Worm (Caenorhabditis elegans) whole organism, L4/young adult: ENCODE measurements around the gene tbb-2.

Experiments used
- W03F9.2 ChIP-seq: fragments of 150-350 bp; optimal IDR thresholded peaks from 2 replicates; lab custom pipeline; 2014; ENCODE audit warnings: missing biosample characterization, missing genetic modification characterization
- dao-5 ChIP-seq: sonication (generic microtip); optimal IDR thresholded peaks from 2 replicates; lab custom pipeline; 2016; ENCODE audit warnings: missing genotype, missing genetic modification characterization, moderate library complexity, missing compliant biosample characterization
- him-1 ChIP-seq: sonication (generic microtip); optimal IDR thresholded peaks from 2 replicates; lab custom pipeline; 2016; ENCODE audit warnings: missing genotype, missing genetic modification reagents, missing genetic modification characterization, missing compliant biosample characterization

ce11 chrIII:3991362-3991761 is 26.1 kb downstream of the tbb-2 start:
- TF ChIP-seq W03F9.2 (tag; lab: Kevin White, UChicago) (no peak), him-1 (tag; lab: Kevin White, UChicago) (no peak), dao-5 (tag; lab: Kevin White, UChicago) (no peak)
